Fruit fly (Drosophila melanogaster) whole organism, embryonic: ENCODE data around the gene gukh.

Experiments used
- BtbVII ChIP-seq: fragments of 200-800 bp; sonication (Bioruptor generic); optimal IDR thresholded peaks from 3 replicates; lab custom pipeline; 2017; ENCODE audit warnings: missing biosample characterization, mild to moderate bottlenecking, missing genetic modification characterization
- CG10431 ChIP-seq: fragments of 200-800 bp; sonication (Bioruptor generic); optimal IDR thresholded peaks from 3 replicates; lab custom pipeline; 2018; ENCODE audit warnings: missing biosample characterization, mild to moderate bottlenecking, missing genetic modification characterization
- CG10462 ChIP-seq: fragments of 200-800 bp; sonication (Bioruptor generic); optimal IDR thresholded peaks from 2 replicates; lab custom pipeline; 2016; ENCODE audit warnings: missing biosample characterization, missing genetic modification characterization
- CG10979 ChIP-seq: fragments of 200-800 bp; sonication (Bioruptor generic); optimal IDR thresholded peaks from 2 replicates; lab custom pipeline; 2018; ENCODE audit warnings: missing biosample characterization, mild to moderate bottlenecking, missing genetic modification characterization, moderate library complexity
- CG11504 ChIP-seq: fragments of 200-800 bp; sonication (Bioruptor generic); optimal IDR thresholded peaks from 3 replicates; lab custom pipeline; 2019; ENCODE audit warnings: missing biosample characterization, mild to moderate bottlenecking, missing genetic modification characterization, moderate library complexity
- CG14014 ChIP-seq: fragments of 200-800 bp; sonication (Bioruptor generic); IDR thresholded peaks from 2 replicates; pipeline ENCODE4 v1.3.6; 2022; ENCODE audit warnings: missing biosample characterization, missing genetic modification characterization
- CG14860 ChIP-seq: fragments of 200-800 bp; sonication (Bioruptor generic); IDR thresholded peaks from 3 replicates; pipeline ENCODE4 v1.3.6; 2022; ENCODE audit warnings: missing biosample characterization, missing genetic modification characterization; ENCODE audit not compliant: partially characterized antibody
- CG16779 ChIP-seq: fragments of 200-800 bp; sonication (Bioruptor generic); IDR thresholded peaks from 2 replicates; pipeline ENCODE4 v1.3.6; 2022; ENCODE audit warnings: missing biosample characterization, missing genetic modification characterization
- CG17361 ChIP-seq: fragments of 200-800 bp; sonication (Bioruptor generic); IDR thresholded peaks from 3 replicates; pipeline ENCODE4 v1.3.6; 2022; ENCODE audit warnings: missing biosample characterization, missing genetic modification characterization
- CG2202 ChIP-seq: fragments of 200-800 bp; sonication (Bioruptor generic); optimal IDR thresholded peaks from 2 replicates; lab custom pipeline; 2018; ENCODE audit warnings: missing biosample characterization, mild to moderate bottlenecking, missing genetic modification characterization
- CG42726 ChIP-seq: fragments of 200-800 bp; sonication (Bioruptor generic); IDR thresholded peaks from 2 replicates; pipeline ENCODE4 v1.3.6; 2022; ENCODE audit warnings: missing biosample characterization, missing genetic modification characterization; ENCODE audit not compliant: partially characterized antibody
- CG4282 ChIP-seq: fragments of 200-800 bp; sonication (Bioruptor generic); optimal IDR thresholded peaks from 2 replicates; lab custom pipeline; 2016; ENCODE audit warnings: missing biosample characterization, missing genetic modification characterization
- CG5953 ChIP-seq: fragments of 200-800 bp; sonication (Bioruptor generic); IDR thresholded peaks from 2 replicates; pipeline ENCODE4 v1.3.6; 2022; ENCODE audit warnings: missing biosample characterization, missing genetic modification characterization
- CG9727 ChIP-seq: fragments of 200-800 bp; sonication (Bioruptor generic); optimal IDR thresholded peaks from 3 replicates; lab custom pipeline; 2017; ENCODE audit warnings: missing biosample characterization, mild to moderate bottlenecking, missing genetic modification characterization
- CoRest ChIP-seq: fragments of 200-800 bp; sonication (Bioruptor generic); optimal IDR thresholded peaks from 3 replicates; lab custom pipeline; 2018; ENCODE audit warnings: missing biosample characterization, mild to moderate bottlenecking, missing genetic modification characterization, moderate library complexity
- GATAe ChIP-seq: fragments of 200-800 bp; sonication (Bioruptor generic); conservative IDR thresholded peaks from 2 replicates; pipeline ENCODE4 v1.3.6; 2022; ENCODE audit warnings: missing biosample characterization, missing genetic modification characterization
- MESR4 ChIP-seq: fragments of 200-800 bp; sonication (Bioruptor generic); optimal IDR thresholded peaks from 2 replicates; lab custom pipeline; 2018; ENCODE audit warnings: missing biosample characterization, mild to moderate bottlenecking, missing genetic modification characterization, moderate library complexity
- Nf-YC ChIP-seq: fragments of 200-800 bp; optimal IDR thresholded peaks from 3 replicates; lab custom pipeline; 2019; ENCODE audit warnings: missing biosample characterization, mild to moderate bottlenecking, missing genetic modification characterization, moderate library complexity
- Rfx ChIP-seq: fragments of 200-800 bp; sonication (Bioruptor generic); IDR thresholded peaks from 2 replicates; pipeline ENCODE4 v1.3.6; 2022; ENCODE audit warnings: missing biosample characterization, missing genetic modification characterization
- Rx ChIP-seq: fragments of 200-800 bp; sonication (Bioruptor generic); IDR thresholded peaks from 2 replicates; pipeline ENCODE4 v1.3.6; 2022; ENCODE audit warnings: missing biosample characterization, missing genetic modification characterization
- Six4 ChIP-seq: fragments of 200-800 bp; sonication (Bioruptor generic); optimal IDR thresholded peaks from 2 replicates; lab custom pipeline; 2016; ENCODE audit warnings: missing biosample characterization, missing genetic modification characterization
- Sox100B ChIP-seq: fragments of 200-800 bp; sonication (Bioruptor generic); optimal IDR thresholded peaks from 3 replicates; lab custom pipeline; 2018; ENCODE audit warnings: missing biosample characterization, mild to moderate bottlenecking, missing genetic modification characterization
- Sry-β ChIP-seq: fragments of 200-800 bp; sonication (Bioruptor generic); optimal IDR thresholded peaks from 2 replicates; lab custom pipeline; 2018; ENCODE audit warnings: missing biosample characterization, mild to moderate bottlenecking, missing genetic modification characterization, moderate library complexity
- Stat92E ChIP-seq, 3 experiments: fragments of >200 bp in 2 of 3; fragments of 200-800 bp in 1 of 3; sonication (Bioruptor generic) in 1 of 3; optimal IDR thresholded peaks; 2 replicates each; lab custom pipeline; 2017 to 2019; ENCODE audit warnings: missing biosample characterization in 3 of 3, missing genetic modification characterization in 3 of 3, mild to moderate bottlenecking in 1 of 3, moderate library complexity in 1 of 3
- aop ChIP-seq: fragments of 200-800 bp; sonication (Bioruptor generic); IDR thresholded peaks from 2 replicates; pipeline ENCODE4 v1.3.6; 2022; ENCODE audit warnings: missing biosample characterization, missing genetic modification characterization
- ara ChIP-seq: fragments of 200-800 bp; sonication (Bioruptor generic); IDR thresholded peaks from 2 replicates; pipeline ENCODE4 v1.3.6; 2022; ENCODE audit warnings: missing biosample characterization, missing genetic modification characterization
- bcd ChIP-seq: fragments of 200-800 bp; sonication (Bioruptor generic); optimal IDR thresholded peaks from 2 replicates; lab custom pipeline; 2017; ENCODE audit warnings: missing biosample characterization, mild to moderate bottlenecking, missing genetic modification characterization
- caup ChIP-seq: fragments of 200-800 bp; sonication (Bioruptor generic); optimal IDR thresholded peaks from 3 replicates; lab custom pipeline; 2017; ENCODE audit warnings: missing biosample characterization, mild to moderate bottlenecking, missing genetic modification characterization, moderate library complexity; ENCODE audit not compliant: severe bottlenecking
- chif ChIP-seq, 2 experiments: fragments of 200-800 bp; sonication (Bioruptor generic); optimal IDR thresholded peaks; 3 replicates each; lab custom pipeline; 2016; ENCODE audit warnings: missing biosample characterization in 2 of 2, missing genetic modification characterization in 2 of 2
- crc ChIP-seq: fragments of 200-800 bp; sonication (Bioruptor generic); optimal IDR thresholded peaks from 2 replicates; lab custom pipeline; 2016; ENCODE audit warnings: missing biosample characterization, missing genetic modification characterization
- en ChIP-seq: fragments of 200-800 bp; sonication (Bioruptor generic); optimal IDR thresholded peaks from 2 replicates; lab custom pipeline; 2016; ENCODE audit warnings: missing biosample characterization, missing genetic modification characterization
- gcm ChIP-seq: fragments of 200-800 bp; sonication (Bioruptor generic); optimal IDR thresholded peaks from 2 replicates; lab custom pipeline; 2019; ENCODE audit warnings: missing biosample characterization, mild to moderate bottlenecking, missing genetic modification characterization, moderate library complexity
- grn ChIP-seq: fragments of 200-800 bp; sonication (Bioruptor generic); optimal IDR thresholded peaks from 3 replicates; lab custom pipeline; 2017; ENCODE audit warnings: missing biosample characterization, missing genetic modification characterization
- hb ChIP-seq: fragments of 200-800 bp; sonication (Bioruptor generic); IDR thresholded peaks from 3 replicates; pipeline ENCODE4 v1.3.6; 2022; ENCODE audit warnings: missing biosample characterization, missing genetic modification characterization; ENCODE audit not compliant: partially characterized antibody
- ind ChIP-seq: fragments of 200-800 bp; sonication (Bioruptor generic); optimal IDR thresholded peaks from 3 replicates; lab custom pipeline; 2016; ENCODE audit warnings: missing biosample characterization, missing genetic modification characterization
- jing ChIP-seq: fragments of 200-800 bp; sonication (Bioruptor generic); optimal IDR thresholded peaks from 2 replicates; lab custom pipeline; 2018; ENCODE audit warnings: missing biosample characterization, mild to moderate bottlenecking, missing genetic modification characterization
- lbe ChIP-seq: fragments of 200-800 bp; sonication (Bioruptor generic); optimal IDR thresholded peaks from 2 replicates; lab custom pipeline; 2016; ENCODE audit warnings: missing biosample characterization, mild to moderate bottlenecking, missing genetic modification characterization
- onecut ChIP-seq: fragments of 200-800 bp; sonication (Bioruptor generic); IDR thresholded peaks from 2 replicates; pipeline ENCODE4 v1.3.6; 2022; ENCODE audit warnings: missing biosample characterization, missing genetic modification characterization
- otp ChIP-seq: fragments of 200-800 bp; sonication (Bioruptor generic); IDR thresholded peaks from 3 replicates; pipeline ENCODE4, ENCODE4 v1.3.6; 2022; ENCODE audit warnings: missing biosample characterization, missing genetic modification characterization
- pita ChIP-seq: fragments of 200-800 bp; sonication (Bioruptor generic); optimal IDR thresholded peaks from 2 replicates; lab custom pipeline; 2017; ENCODE audit warnings: missing biosample characterization, mild to moderate bottlenecking, missing genetic modification characterization
- prd ChIP-seq, 3 experiments: fragments of >200 bp in 2 of 3; fragments of 200-800 bp in 1 of 3; sonication (Bioruptor generic) in 1 of 3; optimal IDR thresholded peaks in 2 of 3; IDR thresholded peaks in 1 of 3; 2 replicates in 2 of 3; 3 replicates in 1 of 3; pipeline versions ENCODE4 v1.3.6 to Lab custom; 2017 to 2022; ENCODE audit warnings: missing biosample characterization in 1 of 3, missing genetic modification characterization in 1 of 3
- psq ChIP-seq: fragments of 200-800 bp; sonication (Bioruptor generic); optimal IDR thresholded peaks from 2 replicates; lab custom pipeline; 2017; ENCODE audit warnings: missing biosample characterization, missing genetic modification characterization
- ro ChIP-seq: fragments of 200-800 bp; sonication (Bioruptor generic); IDR thresholded peaks from 2 replicates; pipeline ENCODE4 v1.3.6; 2022; ENCODE audit warnings: missing biosample characterization, missing genetic modification characterization
- salm ChIP-seq: fragments of 200-800 bp; sonication (Bioruptor generic); optimal IDR thresholded peaks from 2 replicates; lab custom pipeline; 2018; ENCODE audit warnings: missing biosample characterization, mild to moderate bottlenecking, missing genetic modification characterization
- slbo ChIP-seq: fragments of 200-800 bp; sonication (Bioruptor generic); IDR thresholded peaks from 2 replicates; pipeline ENCODE4 v1.3.6; 2022; ENCODE audit warnings: missing biosample characterization, missing genetic modification characterization
- stc ChIP-seq: fragments of 200-800 bp; sonication (Bioruptor generic); IDR thresholded peaks from 2 replicates; pipeline ENCODE4 v1.3.6; 2022; ENCODE audit warnings: missing biosample characterization, missing genetic modification characterization
- ttk ChIP-seq: fragments of 200-800 bp; sonication (Bioruptor generic); IDR thresholded peaks from 2 replicates; pipeline ENCODE4 v2.1.2; 2022; ENCODE audit warnings: missing biosample characterization, missing genetic modification characterization
- zf30C ChIP-seq: fragments of 200-800 bp; sonication (Bioruptor generic); optimal IDR thresholded peaks from 3 replicates; lab custom pipeline; 2018; ENCODE audit warnings: missing biosample characterization, mild to moderate bottlenecking, missing genetic modification characterization

Gene gukh

dm6 chr3R:18995556-18996272, 11.9 kb downstream of the gukh start (continued):
- TF ChIP-seq Six4 (GFP tag; lab: Kevin White, UChicago) (peak; percentile 72), bcd (GFP tag; lab: Kevin White, UChicago) (peak; percentile 74), CG10979 (tag; lab: Kevin White, UChicago) (peak; percentile 91), CG11504 (tag; lab: Kevin White, UChicago) (peak; percentile 89), prd (optimal IDR thresholded peaks at IDR 0.05; lab: Kevin White, UChicago) (no peak), prd (GFP tag; IDR thresholded peaks at IDR 0.05; lab: Robert Waterston, UW) (peak; percentile 88), CG4282 (peak; percentile 34), hb (GFP tag; lab: Robert Waterston, UW) (no peak), ro (GFP tag; lab: Robert Waterston, UW) (peak; percentile 54), CG14014 (GFP tag; lab: Robert Waterston, UW) (peak; percentile 69; the same call in 1 of the 2 replicates), CG2202 (tag; lab: Kevin White, UChicago) (peak; percentile 57), onecut (peak; percentile 67), ara (GFP tag; lab: Robert Waterston, UW) (peak; percentile 87), ind (GFP tag; lab: Kevin White, UChicago) (peak; percentile 63), CG5953 (GFP tag; lab: Robert Waterston, UW) (peak; percentile 81), stc (GFP tag; lab: Robert Waterston, UW) (peak; percentile 85), pita (GFP tag; lab: Kevin White, UChicago) (no peak), jing (GFP tag; lab: Kevin White, UChicago) (peak; percentile 61), crc (peak; percentile 35), CG42726 (GFP tag; lab: Robert Waterston, UW) (no peak), CG10431 (peak; percentile 58), Rfx (GFP tag; lab: Robert Waterston, UW) (peak; percentile 35; the same call in 1 of the 2 replicates), caup (peak; percentile 22), zf30C (GFP tag; lab: Kevin White, UChicago) (peak; percentile 28), lbe (GFP tag; lab: Kevin White, UChicago) (peak; percentile 72), chif (GFP tag; optimal IDR thresholded peaks at IDR 0.05; lab: Kevin White, UChicago) (peak; percentile 48 to 78), aop (no peak), GATAe (no peak), Sox100B (GFP tag; lab: Kevin White, UChicago) (peak; percentile 80), grn (no peak), psq (GFP tag; lab: Kevin White, UChicago) (peak; percentile 22), MESR4 (GFP tag; lab: Kevin White, UChicago) (no peak), gcm (GFP tag; lab: Kevin White, UChicago) (peak; percentile 75), ttk (peak; percentile 76), slbo (GFP tag; lab: Robert Waterston, UW) (peak; percentile 49), CG16779 (GFP tag; lab: Robert Waterston, UW) (no peak), CoRest (tag; lab: Kevin White, UChicago) (peak; percentile 81), BtbVII (peak; percentile 62), en (GFP tag; lab: Kevin White, UChicago) (peak; percentile 61), Nf-YC (peak; percentile 1), CG14860 (GFP tag; lab: Robert Waterston, UW) (no peak), Stat92E (GFP tag; optimal IDR thresholded peaks at IDR 0.05; lab: Kevin White, UChicago) (no peak), otp (GFP tag; lab: Robert Waterston, UW) (peak; percentile 85), CG10462 (GFP tag; lab: Kevin White, UChicago) (peak; percentile 77), CG9727 (peak; percentile 72), salm (tag; lab: Kevin White, UChicago) (peak; percentile 48), Rx (GFP tag; lab: Robert Waterston, UW) (peak; percentile 77), Sry-β (GFP tag; lab: Kevin White, UChicago) (peak; percentile 12), CG17361 (GFP tag; lab: Robert Waterston, UW) (peak; percentile 80)
